Worm (Caenorhabditis elegans): Measurements from ENCODE around the gene nspe-7.
"Not testable (repeated sequence)": the region's sequence is repeated elsewhere in the genome, so short reads cannot be mapped to it uniquely, and the experiment has no call there.

The nspe-7 gene

DNA sequence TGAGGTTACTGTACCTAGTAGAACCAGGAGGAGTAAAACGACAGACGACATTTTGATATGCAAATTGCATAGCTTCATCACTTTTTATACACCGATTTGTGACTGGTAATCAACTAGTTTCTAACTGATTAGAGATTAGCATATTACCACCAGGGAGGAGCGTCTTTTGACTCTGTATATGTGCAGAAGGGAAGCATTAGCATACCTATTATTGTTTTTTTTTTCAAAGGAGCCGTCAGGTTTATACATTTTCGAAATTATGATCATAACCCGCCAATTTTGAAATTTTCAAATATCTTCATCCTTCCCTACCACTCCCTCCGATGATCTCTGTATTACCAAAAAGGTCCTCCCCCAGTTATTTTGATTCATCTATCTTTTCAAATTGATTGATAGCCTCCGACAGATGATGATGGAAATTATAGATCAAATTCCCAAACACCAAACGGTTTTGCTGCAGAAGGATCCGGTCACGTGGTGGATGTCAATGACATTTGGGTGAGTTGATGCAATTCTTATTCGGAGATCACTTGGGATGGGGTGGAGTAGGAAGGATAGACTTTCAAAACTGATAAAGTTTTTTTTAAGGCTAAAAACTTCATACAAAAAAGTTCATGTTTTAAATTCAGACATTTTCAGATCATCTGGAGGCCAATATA is 5.0 kb upstream of the nspe-7 start, which contains the start of gene nspe-8:
Gene nspe-8 (minus strand): TSS at position 51 of the 659 bp plus-strand sequence.
- TF ChIP-seq unc-62 (GFP tag; optimal IDR thresholded peaks at IDR 0.05) (no peak), blmp-1 (tag; optimal IDR thresholded peaks at IDR 0.05) (no peak), bed-3 (GFP tag; optimal IDR thresholded peaks at IDR 0.05) (no peak), ces-1 (GFP tag; optimal IDR thresholded peaks at IDR 0.05) (no peak), nhr-237 (tag; optimal IDR thresholded peaks at IDR 0.05) (no peak), elt-1 (tag; optimal IDR thresholded peaks at IDR 0.05; ENCODE audit: borderline replicate concordance, insufficient read depth) (no peak), tbx-8 (GFP tag; optimal IDR thresholded peaks at IDR 0.05) (no peak), ceh-83 (GFP tag; optimal IDR thresholded peaks at IDR 0.05) (no peak), lin-32 (GFP tag; optimal IDR thresholded peaks at IDR 0.05) (no peak), lin-13 (tag; optimal IDR thresholded peaks at IDR 0.05) (no peak), snpc-4 (tag; optimal IDR thresholded peaks at IDR 0.05) (no peak), sem-2 (GFP tag; optimal IDR thresholded peaks at IDR 0.05) (no peak), nhr-76 (tag; optimal IDR thresholded peaks at IDR 0.05) (no peak)

DNA sequence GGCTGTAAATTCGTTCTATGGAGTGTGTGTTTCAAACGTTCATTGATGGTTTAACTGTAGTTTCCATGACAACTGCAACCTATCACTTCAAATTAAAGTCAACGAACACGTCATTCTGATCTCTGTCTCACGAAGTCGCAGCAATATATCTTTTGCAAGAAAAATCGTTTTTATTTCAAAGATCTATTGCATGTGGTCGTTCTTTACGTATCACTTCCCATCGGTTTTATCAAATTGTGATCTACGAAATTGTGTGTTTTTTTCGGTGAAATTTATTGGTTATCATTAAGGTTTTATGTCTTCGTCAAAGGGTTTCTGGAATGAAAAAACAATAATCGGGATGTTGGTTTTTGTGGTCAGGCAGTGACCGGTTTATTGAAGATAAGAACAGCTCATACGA is 4.1 kb upstream of the nspe-7 start:
- no peak for TF ChIP-seq tbx-8 (GFP tag; optimal IDR thresholded peaks at IDR 0.05)
- no peak for TF ChIP-seq bed-3 (GFP tag; optimal IDR thresholded peaks at IDR 0.05)
- TF ChIP-seq ceh-39 (tag; optimal IDR thresholded peaks at IDR 0.05): no peak
- TF ChIP-seq nhr-237 (tag; optimal IDR thresholded peaks at IDR 0.05): no peak
- TF ChIP-seq elt-1 (tag; optimal IDR thresholded peaks at IDR 0.05; ENCODE audit: borderline replicate concordance, insufficient read depth): no peak
- no peak for TF ChIP-seq ces-1 (GFP tag; optimal IDR thresholded peaks at IDR 0.05)
- TF ChIP-seq ceh-43 (GFP tag; optimal IDR thresholded peaks at IDR 0.05): no peak
- TF ChIP-seq unc-62 (GFP tag; optimal IDR thresholded peaks at IDR 0.05): no peak
- TF ChIP-seq nhr-2 (tag; optimal IDR thresholded peaks at IDR 0.05): no peak
- no peak for TF ChIP-seq blmp-1 (tag; optimal IDR thresholded peaks at IDR 0.05)
- no peak for TF ChIP-seq flh-1 (GFP tag; optimal IDR thresholded peaks at IDR 0.05)
- TF ChIP-seq ztf-11 (tag; optimal IDR thresholded peaks at IDR 0.05): no peak
- TF ChIP-seq unc-39 (tag; optimal IDR thresholded peaks at IDR 0.05): no peak
- TF ChIP-seq mab-5 (tag; optimal IDR thresholded peaks at IDR 0.05): no peak

- TF ChIP-seq nhr-28 (tag; optimal IDR thresholded peaks at IDR 0.05); sem-2 (GFP tag; optimal IDR thresholded peaks at IDR 0.05); flh-1 (GFP tag; optimal IDR thresholded peaks at IDR 0.05): not testable (repeated sequence)
Measured at ce11 chrII:12624433-12624832, 2.6 kb upstream of the nspe-7 start, which contains the start of gene Y38E10A.14. Gene Y38E10A.14 (minus strand): TSS chrII:12624533.

DNA sequence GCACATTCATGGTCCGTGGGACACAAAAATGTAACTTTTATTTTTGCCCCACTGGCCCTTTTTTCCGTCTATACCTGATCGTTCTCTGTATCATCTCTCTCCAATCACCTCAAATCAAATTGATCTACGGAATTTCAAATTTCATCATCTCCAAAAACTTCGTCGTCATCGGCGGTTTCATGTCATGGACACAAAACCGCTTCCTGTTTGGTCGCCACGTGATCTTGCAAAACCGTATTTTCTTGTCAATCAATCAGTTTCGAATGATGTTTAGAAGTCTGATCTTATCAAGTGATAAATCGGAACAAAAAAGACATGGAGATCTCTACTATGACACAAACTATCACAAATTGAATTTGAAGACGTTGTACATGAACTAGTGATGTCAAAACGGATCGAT is 1.3 kb upstream of the nspe-7 start:
- no peak for TF ChIP-seq mep-1 (tag; optimal IDR thresholded peaks at IDR 0.05)
- TF ChIP-seq ham-2 (GFP tag; optimal IDR thresholded peaks at IDR 0.05): no peak
- no peak for TF ChIP-seq nhr-28 (tag; optimal IDR thresholded peaks at IDR 0.05)
- TF ChIP-seq unc-120 (tag; optimal IDR thresholded peaks at IDR 0.05; ENCODE audit: poor library complexity, severe bottlenecking): no peak
- TF ChIP-seq sptf-1 (tag; optimal IDR thresholded peaks at IDR 0.05): no peak
- no peak for TF ChIP-seq mab-5 (tag; optimal IDR thresholded peaks at IDR 0.05)
- TF ChIP-seq drap-1 (GFP tag; optimal IDR thresholded peaks at IDR 0.05): no peak
- no peak for TF ChIP-seq elt-3 (tag; optimal IDR thresholded peaks at IDR 0.05)
- no peak for TF ChIP-seq nhr-12 (tag; optimal IDR thresholded peaks at IDR 0.05)
- no peak for TF ChIP-seq ceh-43 (GFP tag; optimal IDR thresholded peaks at IDR 0.05)
- no peak for TF ChIP-seq hlh-1 (tag; optimal IDR thresholded peaks at IDR 0.05)
- no peak for TF ChIP-seq blmp-1 (tag; optimal IDR thresholded peaks at IDR 0.05)
- TF ChIP-seq tbx-8 (GFP tag; optimal IDR thresholded peaks at IDR 0.05): no peak
- no peak for TF ChIP-seq M03D4.4 (tag; optimal IDR thresholded peaks at IDR 0.05)
- TF ChIP-seq ces-1 (GFP tag; optimal IDR thresholded peaks at IDR 0.05): no peak
- no peak for TF ChIP-seq bed-3 (GFP tag; optimal IDR thresholded peaks at IDR 0.05)

- TF ChIP-seq nhr-2 (tag; optimal IDR thresholded peaks at IDR 0.05) (no peak), unc-62 (GFP tag; optimal IDR thresholded peaks at IDR 0.05) (no peak), nhr-237 (tag; optimal IDR thresholded peaks at IDR 0.05) (no peak), nhr-12 (tag; optimal IDR thresholded peaks at IDR 0.05) (no peak), ceh-39 (tag; optimal IDR thresholded peaks at IDR 0.05) (no peak), ham-2 (GFP tag; optimal IDR thresholded peaks at IDR 0.05) (no peak), mls-2 (tag; optimal IDR thresholded peaks at IDR 0.05) (no peak), hlh-1 (tag; optimal IDR thresholded peaks at IDR 0.05) (no peak), unc-39 (tag; optimal IDR thresholded peaks at IDR 0.05) (no peak), nhr-76 (tag; optimal IDR thresholded peaks at IDR 0.05) (no peak)
Measured at ce11 chrII:12626120-12626624, 815 bp upstream of the nspe-7 start.

Measured in whole organism, mixed stage, embryonic.